Fruit fly (Drosophila melanogaster): Measurements from ENCODE around the gene CG14322.

CG14322 gene

dm6 chr3R:17604198-17604879 lies 43.1 kb upstream of the CG14322 start (continued):
- peak; percentile 6 for TF ChIP-seq CG8089 (GFP tag; optimal IDR thresholded peaks at IDR 0.05)
- peak; percentile 94 for TF ChIP-seq gem (tag; optimal IDR thresholded peaks at IDR 0.05)
- peak; percentile 12 to 56 for TF ChIP-seq chif (GFP tag; optimal IDR thresholded peaks at IDR 0.05)
- peak; percentile 90 for TF ChIP-seq Hey (tag; optimal IDR thresholded peaks at IDR 0.05)
- peak; percentile 41 for TF ChIP-seq Elba2 (GFP tag; optimal IDR thresholded peaks at IDR 0.05)
- TF ChIP-seq CG15073 (GFP tag; optimal IDR thresholded peaks at IDR 0.05) = peak; percentile 45
- TF ChIP-seq sim (GFP tag; IDR thresholded peaks at IDR 0.05) = peak; percentile 41; the same call in 1 of the 2 replicates
- TF ChIP-seq CG10543 (GFP tag; optimal IDR thresholded peaks at IDR 0.05) = peak; percentile 23
- peak; percentile 61 for TF ChIP-seq CG30020 (tag; optimal IDR thresholded peaks at IDR 0.05)
- TF ChIP-seq CG3726 (GFP tag; IDR thresholded peaks at IDR 0.05) = peak; percentile 18; the same call in 1 of the 3 replicates
- no peak for TF ChIP-seq CG16779 (GFP tag; IDR thresholded peaks at IDR 0.05)
- peak; percentile 84 for TF ChIP-seq scrt (GFP tag; optimal IDR thresholded peaks at IDR 0.05)
- peak; percentile 43 for TF ChIP-seq CG18764 (GFP tag; optimal IDR thresholded peaks at IDR 0.05)
- TF ChIP-seq CG30431 (GFP tag; optimal IDR thresholded peaks at IDR 0.05) = peak; percentile 83
- TF ChIP-seq CG16815 (GFP tag; optimal IDR thresholded peaks at IDR 0.05) = peak; percentile 85
- TF ChIP-seq CG18011 (GFP tag; optimal IDR thresholded peaks at IDR 0.05) = no peak
- peak; percentile 75 for TF ChIP-seq CG3407 (GFP tag; optimal IDR thresholded peaks at IDR 0.05)
- TF ChIP-seq CG18476 (GFP tag; optimal IDR thresholded peaks at IDR 0.05) = peak; percentile 47
- peak; percentile 78 for TF ChIP-seq Usf (GFP tag; optimal IDR thresholded peaks at IDR 0.05)
- no peak for TF ChIP-seq CG9609 (GFP tag; optimal IDR thresholded peaks at IDR 0.05)
- peak; percentile 72 for TF ChIP-seq CG4820 (GFP tag; optimal IDR thresholded peaks at IDR 0.05)
- TF ChIP-seq Hand (GFP tag; optimal IDR thresholded peaks at IDR 0.05) = peak; percentile 82
- TF ChIP-seq amos (GFP tag; IDR thresholded peaks at IDR 0.05; ENCODE audit: partially characterized antibody) = no peak; the same call in 1 of the 2 replicates
- no peak for TF ChIP-seq Bteb2 (GFP tag; optimal IDR thresholded peaks at IDR 0.05)
- TF ChIP-seq mam (GFP tag; optimal IDR thresholded peaks at IDR 0.05) = peak; percentile 14
- TF ChIP-seq CG10366 (GFP tag; IDR thresholded peaks at IDR 0.05) = 0 out of 2 replicates have a peak, but pooled peaks have one; percentile 27
- peak; percentile 58 for TF ChIP-seq lilli (GFP tag; optimal IDR thresholded peaks at IDR 0.05)
- TF ChIP-seq CG31388 (GFP tag; optimal IDR thresholded peaks at IDR 0.05) = peak; percentile 56
- peak; percentile 19 for TF ChIP-seq TFAM (GFP tag; optimal IDR thresholded peaks at IDR 0.05)
- no peak for TF ChIP-seq Neu2 (GFP tag; optimal IDR thresholded peaks at IDR 0.05; ENCODE audit: borderline replicate concordance)
- peak; percentile 85 for TF ChIP-seq CG10267 (tag; optimal IDR thresholded peaks at IDR 0.05)
- no peak; the same call in 1 of the 2 replicates for TF ChIP-seq peb (GFP tag; IDR thresholded peaks at IDR 0.05)
- TF ChIP-seq sr (GFP tag; IDR thresholded peaks at IDR 0.05) = no peak
- peak; percentile 42; the same call in 1 of the 2 replicates for TF ChIP-seq E2f1 (GFP tag; IDR thresholded peaks at IDR 0.05)
- no peak for TF ChIP-seq Nf-YA (GFP tag; IDR thresholded peaks at IDR 0.05)
- no peak for TF ChIP-seq Ets97D (GFP tag; optimal IDR thresholded peaks at IDR 0.05)
- peak; percentile 18 for TF ChIP-seq psq (GFP tag; optimal IDR thresholded peaks at IDR 0.05)
- TF ChIP-seq grau (tag; optimal IDR thresholded peaks at IDR 0.05) = peak; percentile 89
- TF ChIP-seq al (GFP tag; IDR thresholded peaks at IDR 0.05) = 0 out of 2 replicates have a peak, but pooled peaks have one; percentile 39
- TF ChIP-seq CG15269 (tag; optimal IDR thresholded peaks at IDR 0.05) = peak; percentile 86
- TF ChIP-seq lola (GFP tag; optimal IDR thresholded peaks at IDR 0.05) = peak in 1 of 3 experiments; percentile 93
- TF ChIP-seq CG12942 (GFP tag; optimal IDR thresholded peaks at IDR 0.05) = peak; percentile 19
- TF ChIP-seq cad (GFP tag; optimal IDR thresholded peaks at IDR 0.05) = no peak
- TF ChIP-seq nom (GFP tag; optimal IDR thresholded peaks at IDR 0.05) = no peak
- peak; percentile 79 for TF ChIP-seq ATbp (GFP tag; optimal IDR thresholded peaks at IDR 0.05)
- TF ChIP-seq Rx (GFP tag; IDR thresholded peaks at IDR 0.05) = peak; percentile 39; the same call in 1 of the 2 replicates
- no peak for TF ChIP-seq shn (GFP tag; optimal IDR thresholded peaks at IDR 0.05)
- TF ChIP-seq Aef1 (GFP tag; IDR thresholded peaks at IDR 0.05) = peak; percentile 46; the same call in 2 of the 3 replicates
- TF ChIP-seq Fer2 (tag; optimal IDR thresholded peaks at IDR 0.05) = peak; percentile 35
